Fruit fly (Drosophila melanogaster) whole organism, embryonic: ENCODE results near the gene hook.

Experiments
- CG12071 ChIP-seq: fragments of 200-800 bp; sonication (Bioruptor generic); optimal IDR thresholded peaks from 3 replicates; lab custom pipeline; 2018; ENCODE audit warnings: missing biosample characterization, mild to moderate bottlenecking, missing genetic modification characterization
- CG13424 ChIP-seq: fragments of 200-800 bp; sonication (Bioruptor generic); optimal IDR thresholded peaks from 2 replicates; lab custom pipeline; 2019; ENCODE audit warnings: missing biosample characterization, mild to moderate bottlenecking, missing genetic modification characterization, moderate library complexity
- CG6791 ChIP-seq: fragments of 200-800 bp; sonication (Bioruptor generic); IDR thresholded peaks from 3 replicates; pipeline ENCODE4 v1.3.6; 2022; ENCODE audit warnings: missing biosample characterization, missing genetic modification characterization; ENCODE audit not compliant: partially characterized antibody
- CG7372 ChIP-seq: fragments of 200-800 bp; sonication (Bioruptor generic); IDR thresholded peaks from 2 replicates; pipeline ENCODE4 v1.3.6; 2022; ENCODE audit warnings: missing biosample characterization, missing genetic modification characterization
- HLH4C ChIP-seq: fragments of 200-800 bp; sonication (Bioruptor generic); IDR thresholded peaks from 3 replicates; pipeline ENCODE4 v1.3.6; 2022; ENCODE audit warnings: missing biosample characterization, missing genetic modification characterization; ENCODE audit not compliant: partially characterized antibody
- ab ChIP-seq: fragments of 200-800 bp; sonication (Bioruptor generic); optimal IDR thresholded peaks from 2 replicates; lab custom pipeline; 2016; ENCODE audit warnings: missing biosample characterization, missing genetic modification characterization
- knrl ChIP-seq: fragments of 200-800 bp; sonication (Bioruptor generic); IDR thresholded peaks from 3 replicates; pipeline ENCODE4 v1.3.6; 2022; ENCODE audit warnings: missing biosample characterization, missing genetic modification characterization; ENCODE audit not compliant: partially characterized antibody
- run ChIP-seq: fragments of 200-800 bp; sonication (Bioruptor generic); optimal IDR thresholded peaks from 3 replicates; lab custom pipeline; 2018; ENCODE audit warnings: missing biosample characterization, mild to moderate bottlenecking, missing genetic modification characterization
- usp ChIP-seq: fragments of >200 bp; optimal IDR thresholded peaks from 2 replicates; lab custom pipeline; 2017; ENCODE audit warnings: missing biosample characterization, missing genetic modification characterization

DNA sequence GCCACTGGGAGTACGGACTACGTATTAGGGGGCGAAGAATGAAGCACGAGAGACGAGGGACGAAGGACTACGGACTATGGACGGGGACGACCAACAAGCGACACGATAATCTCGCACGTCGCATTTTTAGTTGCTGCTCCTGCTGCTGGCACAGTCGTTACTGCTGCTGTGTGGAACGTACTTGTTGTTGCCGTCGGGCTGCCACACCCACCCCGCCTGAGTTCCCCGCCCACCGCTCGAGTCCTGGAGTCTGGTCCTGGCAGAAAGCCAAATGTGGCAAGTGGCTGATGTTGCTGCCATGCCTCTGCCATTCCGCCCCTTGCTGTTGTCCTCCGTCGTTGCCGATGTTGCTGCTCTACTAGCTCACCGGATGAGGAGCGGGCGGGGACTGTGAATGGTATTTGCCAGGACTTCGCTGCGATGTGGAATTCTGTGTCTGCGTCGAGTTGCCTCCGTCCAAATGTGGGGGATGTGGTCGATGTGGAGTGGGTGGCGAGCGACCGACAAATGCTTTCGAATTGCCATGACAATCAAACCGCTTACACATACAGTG lies 20.4 kb downstream of the hook start:
- TF ChIP-seq run (no peak), CG13424 (tag; lab: Kevin White, UChicago) (no peak), HLH4C (GFP tag; lab: Robert Waterston, UW) (no peak), knrl (GFP tag; lab: Robert Waterston, UW) (no peak), CG12071 (GFP tag; lab: Kevin White, UChicago) (no peak), CG7372 (GFP tag; lab: Robert Waterston, UW) (no peak), usp (GFP tag; lab: Kevin White, UChicago) (no peak), ab (no peak), CG6791 (GFP tag; lab: Robert Waterston, UW) (no peak)
